Worm (Caenorhabditis elegans) whole organism, young adult: ENCODE data around the gene F13D12.10.

Experiments used
- B0019.2 ChIP-seq: fragments of 200-800 bp; sonication (Bioruptor generic); conservative IDR thresholded peaks from 2 replicates; pipeline ENCODE4 v1.3.6; 2022; ENCODE audit warnings: missing genetic modification reagents, missing genetic modification characterization, missing compliant biosample characterization
- F37B4.10 ChIP-seq: fragments of 200-800 bp; sonication (Bioruptor generic); IDR thresholded peaks from 2 replicates; pipeline ENCODE4 v1.3.6; 2022; ENCODE audit warnings: missing genetic modification characterization, missing compliant biosample characterization
- F39B2.1 ChIP-seq: fragments of 200-800 bp; sonication (Bioruptor generic); IDR thresholded peaks from 2 replicates; pipeline ENCODE4 v1.3.6; 2022; ENCODE audit warnings: missing genetic modification reagents, missing genetic modification characterization, missing compliant biosample characterization
- F57A8.1 ChIP-seq: fragments of 200-800 bp; sonication (Bioruptor generic); optimal IDR thresholded peaks from 2 replicates; lab custom pipeline; 2018; ENCODE audit warnings: mild to moderate bottlenecking, missing genetic modification characterization, moderate library complexity, missing compliant biosample characterization
- F57C9.4 ChIP-seq: sonication (generic microtip); optimal IDR thresholded peaks from 2 replicates; lab custom pipeline; 2017; ENCODE audit warnings: mild to moderate bottlenecking, missing genetic modification characterization, missing compliant biosample characterization
- K11D2.4 ChIP-seq: fragments of 200-800 bp; sonication (Bioruptor generic); IDR thresholded peaks from 2 replicates; pipeline ENCODE4 v1.3.6; 2022; ENCODE audit warnings: missing genetic modification reagents, missing genetic modification characterization, missing compliant biosample characterization
- T07F8.4 ChIP-seq: sonication (generic microtip); optimal IDR thresholded peaks from 2 replicates; lab custom pipeline; 2016; ENCODE audit warnings: mild to moderate bottlenecking, missing genetic modification characterization, moderate library complexity, missing compliant biosample characterization
- Y53G8AR.9 ChIP-seq: fragments of 200-800 bp; sonication (Bioruptor generic); conservative IDR thresholded peaks from 2 replicates; pipeline ENCODE4 v1.3.6; 2022; ENCODE audit warnings: missing genetic modification reagents, missing genetic modification characterization, missing compliant biosample characterization
- Y56A3A.18 ChIP-seq: fragments of 200-800 bp; sonication (Bioruptor generic); IDR thresholded peaks from 2 replicates; pipeline ENCODE4 v1.3.6; 2022; ENCODE audit warnings: missing genetic modification reagents, missing genetic modification characterization, missing compliant biosample characterization
- attf-3 ChIP-seq: fragments of 200-800 bp; sonication (Bioruptor generic); conservative IDR thresholded peaks from 2 replicates; pipeline ENCODE4 v1.3.6; 2022; ENCODE audit warnings: missing genetic modification reagents, missing genetic modification characterization, missing compliant biosample characterization
- attf-5 ChIP-seq: fragments of 200-800 bp; sonication (Bioruptor generic); optimal IDR thresholded peaks from 2 replicates; lab custom pipeline; 2018; ENCODE audit warnings: mild to moderate bottlenecking, missing genetic modification characterization, missing compliant biosample characterization
- attf-6 ChIP-seq: fragments of 200-800 bp; sonication (Bioruptor generic); IDR thresholded peaks from 2 replicates; pipeline ENCODE4 v1.3.6; 2022; ENCODE audit warnings: missing genetic modification reagents, missing genetic modification characterization, missing compliant biosample characterization
- bed-2 ChIP-seq: fragments of 200-800 bp; sonication (Bioruptor generic); IDR thresholded peaks from 2 replicates; pipeline ENCODE4 v1.3.6; 2022; ENCODE audit warnings: missing genetic modification reagents, missing genetic modification characterization, missing compliant biosample characterization
- cebp-1 ChIP-seq, 2 experiments: fragments of 200-800 bp in 1 of 2; sonication (Bioruptor generic) in 1 of 2; sonication (generic microtip) in 1 of 2; IDR thresholded peaks in 1 of 2; optimal IDR thresholded peaks in 1 of 2; 2 replicates each; pipeline versions ENCODE4 v1.3.6 to Lab custom; 2017 to 2022; ENCODE audit warnings: missing compliant biosample characterization in 2 of 2, missing genetic modification characterization in 2 of 2, mild to moderate bottlenecking in 1 of 2, missing genetic modification reagents in 1 of 2, moderate library complexity in 1 of 2
- ceh-100 ChIP-seq: fragments of 200-800 bp; sonication (Bioruptor generic); IDR thresholded peaks from 2 replicates; pipeline ENCODE4 v1.3.6; 2022; ENCODE audit warnings: missing genetic modification reagents, missing genetic modification characterization, missing compliant biosample characterization
- ceh-27 ChIP-seq: fragments of 200-800 bp; sonication (Bioruptor generic); optimal IDR thresholded peaks from 2 replicates; lab custom pipeline; 2018; ENCODE audit warnings: mild to moderate bottlenecking, missing genetic modification characterization, moderate library complexity, missing compliant biosample characterization
- ceh-58 ChIP-seq: fragments of 200-800 bp; sonication (Bioruptor generic); IDR thresholded peaks from 2 replicates; pipeline ENCODE4 v1.3.6; 2022; ENCODE audit warnings: missing genetic modification characterization, missing compliant biosample characterization
- chd-7 ChIP-seq: sonication (generic microtip); optimal IDR thresholded peaks from 2 replicates; lab custom pipeline; 2016; ENCODE audit warnings: mild to moderate bottlenecking, missing genetic modification characterization, moderate library complexity, missing compliant biosample characterization
- dox-1 ChIP-seq: fragments of 200-800 bp; sonication (Bioruptor generic); IDR thresholded peaks from 2 replicates; pipeline ENCODE4 v1.3.6; 2022; ENCODE audit warnings: missing genetic modification reagents, missing genetic modification characterization, missing compliant biosample characterization
- dpl-1 ChIP-seq: fragments of 150-350 bp; optimal IDR thresholded peaks from 2 replicates; lab custom pipeline; 2014; ENCODE audit warnings: missing biosample characterization, missing genetic modification reagents, missing genetic modification characterization
- gei-17 ChIP-seq: fragments of 200-800 bp; sonication (Bioruptor generic); optimal IDR thresholded peaks from 2 replicates; lab custom pipeline; 2018; ENCODE audit warnings: mild to moderate bottlenecking, missing genetic modification characterization, missing compliant biosample characterization
- hlh-26 ChIP-seq: fragments of 200-800 bp; sonication (Bioruptor generic); conservative IDR thresholded peaks from 2 replicates; pipeline ENCODE4 v1.3.6; 2022; ENCODE audit warnings: missing genetic modification reagents, missing genetic modification characterization, missing compliant biosample characterization
- hsf-1 ChIP-seq: fragments of 200-800 bp; sonication (Bioruptor generic); IDR thresholded peaks from 2 replicates; pipeline ENCODE4 v1.3.6; 2022; ENCODE audit warnings: missing genetic modification reagents, missing genetic modification characterization, missing compliant biosample characterization
- lag-1 ChIP-seq: fragments of 200-800 bp; sonication (Bioruptor generic); IDR thresholded peaks from 2 replicates; pipeline ENCODE4 v1.3.6; 2022; ENCODE audit warnings: missing genetic modification reagents, missing genetic modification characterization, missing compliant biosample characterization
- let-526 ChIP-seq: fragments of 200-800 bp; sonication (Bioruptor generic); IDR thresholded peaks from 2 replicates; pipeline ENCODE4 v1.3.6; 2022; ENCODE audit warnings: missing genetic modification reagents, missing genetic modification characterization, missing compliant biosample characterization
- lin-26 ChIP-seq: fragments of 200-800 bp; sonication (Bioruptor generic); IDR thresholded peaks from 2 replicates; pipeline ENCODE4 v1.3.6; 2022; ENCODE audit warnings: missing genetic modification reagents, missing genetic modification characterization, missing compliant biosample characterization
- lin-35 ChIP-seq, 3 experiments: fragments of 150-350 bp in 2 of 3; sonication (generic microtip) in 1 of 3; optimal IDR thresholded peaks; 2 replicates each; lab custom pipeline; 2014 to 2018; ENCODE audit warnings: missing biosample characterization in 3 of 3, missing genetic modification characterization in 3 of 3, missing genetic modification reagents in 3 of 3
- lin-40 ChIP-seq: sonication (generic microtip); optimal IDR thresholded peaks from 2 replicates; lab custom pipeline; 2016; ENCODE audit warnings: missing genetic modification characterization, mild to moderate bottlenecking, missing compliant biosample characterization, missing genotype, missing genetic modification reagents
- lin-54 ChIP-seq: fragments of 200-800 bp; sonication (Bioruptor generic); optimal IDR thresholded peaks from 2 replicates; lab custom pipeline; 2018; ENCODE audit warnings: mild to moderate bottlenecking, missing genetic modification characterization, missing compliant biosample characterization
- lsl-1 ChIP-seq: fragments of 200-800 bp; sonication (Bioruptor generic); optimal IDR thresholded peaks from 2 replicates; lab custom pipeline; 2018; ENCODE audit warnings: mild to moderate bottlenecking, missing genetic modification characterization, moderate library complexity, missing compliant biosample characterization
- madf-10 ChIP-seq: sonication (generic microtip); optimal IDR thresholded peaks from 2 replicates; lab custom pipeline; 2016; ENCODE audit warnings: mild to moderate bottlenecking, missing genetic modification characterization, missing compliant biosample characterization
- madf-3 ChIP-seq: fragments of 200-800 bp; sonication (Bioruptor generic); IDR thresholded peaks from 2 replicates; pipeline ENCODE4 v1.3.6; 2022; ENCODE audit warnings: missing genetic modification reagents, missing genetic modification characterization, missing compliant biosample characterization
- madf-6 ChIP-seq: fragments of 200-800 bp; sonication (Bioruptor generic); IDR thresholded peaks from 2 replicates; pipeline ENCODE4 v1.3.6; 2022; ENCODE audit warnings: missing genetic modification reagents, missing genetic modification characterization, missing compliant biosample characterization
- mcd-1 ChIP-seq: fragments of 200-800 bp; sonication (Bioruptor generic); IDR thresholded peaks from 2 replicates; pipeline ENCODE4 v1.3.6; 2022; ENCODE audit warnings: missing genetic modification reagents, missing genetic modification characterization, missing compliant biosample characterization
- nfya-1 ChIP-seq: sonication (generic microtip); optimal IDR thresholded peaks from 2 replicates; lab custom pipeline; 2017; ENCODE audit warnings: antibody characterized with exemption, missing compliant biosample characterization, missing genetic modification characterization, borderline replicate concordance; ENCODE audit not compliant: insufficient read depth
- nhr-27 ChIP-seq: fragments of 200-800 bp; sonication (Bioruptor generic); optimal IDR thresholded peaks from 2 replicates; lab custom pipeline; 2018; ENCODE audit warnings: mild to moderate bottlenecking, missing genetic modification characterization, moderate library complexity, missing compliant biosample characterization
- nhr-80 ChIP-seq: sonication (generic microtip); optimal IDR thresholded peaks from 2 replicates; lab custom pipeline; 2016; ENCODE audit warnings: missing genetic modification characterization, missing compliant biosample characterization
- nhr-90 ChIP-seq: sonication (generic microtip); optimal IDR thresholded peaks from 2 replicates; lab custom pipeline; 2016; ENCODE audit warnings: missing genotype, mild to moderate bottlenecking, missing genetic modification characterization, missing compliant biosample characterization
- pha-4 ChIP-seq: fragments of 150-350 bp; sonication (generic microtip); optimal IDR thresholded peaks from 2 replicates; lab custom pipeline; 2014; ENCODE audit warnings: missing biosample characterization, missing genetic modification reagents, missing genetic modification characterization
- rpc-1 ChIP-seq, 2 experiments: fragments of 150-350 bp in 1 of 2; sonication (generic microtip) in 1 of 2; optimal IDR thresholded peaks; 2 replicates each; lab custom pipeline; 2014 to 2018; ENCODE audit warnings: missing biosample characterization in 1 of 2, missing genetic modification characterization in 1 of 2, missing genetic modification reagents in 1 of 2, missing genotype in 1 of 2
- sdz-38 ChIP-seq: sonication (generic microtip); optimal IDR thresholded peaks from 2 replicates; lab custom pipeline; 2016; ENCODE audit warnings: missing genotype, missing genetic modification characterization, missing compliant biosample characterization
- snpc-1.1 ChIP-seq: sonication (generic microtip); optimal IDR thresholded peaks from 2 replicates; lab custom pipeline; 2017; ENCODE audit warnings: missing genetic modification characterization, mild to moderate bottlenecking, missing compliant biosample characterization, antibody characterized with exemption, moderate library complexity, missing genotype, missing genetic modification reagents; ENCODE audit not compliant: insufficient read depth
- snpc-1.3 ChIP-seq: sonication (generic microtip); optimal IDR thresholded peaks from 2 replicates; lab custom pipeline; 2017; ENCODE audit warnings: missing genetic modification characterization, mild to moderate bottlenecking, missing compliant biosample characterization, antibody characterized with exemption, moderate library complexity, missing genotype, missing genetic modification reagents; ENCODE audit not compliant: insufficient read depth
- tbp1 ChIP-seq: fragments of 200-800 bp; sonication (Bioruptor generic); optimal IDR thresholded peaks from 2 replicates; lab custom pipeline; 2018; ENCODE audit warnings: mild to moderate bottlenecking, missing genetic modification characterization, missing compliant biosample characterization
- zfh-2 ChIP-seq: fragments of 200-800 bp; sonication (Bioruptor generic); conservative IDR thresholded peaks from 2 replicates; pipeline ENCODE4 v1.3.6; 2022; ENCODE audit warnings: missing genetic modification reagents, missing genetic modification characterization, missing compliant biosample characterization
- ztf-26 ChIP-seq: sonication (generic microtip); optimal IDR thresholded peaks from 2 replicates; lab custom pipeline; 2017; ENCODE audit warnings: missing genetic modification characterization, missing compliant biosample characterization
- ztf-28 ChIP-seq: fragments of 200-800 bp; sonication (Bioruptor generic); IDR thresholded peaks from 2 replicates; pipeline ENCODE4 v1.3.6; 2022; ENCODE audit warnings: missing genetic modification reagents, missing genetic modification characterization, missing compliant biosample characterization

The F13D12.10 gene

ce11 chrII:11756684-11757107, 43.1 kb downstream of the F13D12.10 start (continued):
- no peak for TF ChIP-seq rpc-1 (optimal IDR thresholded peaks at IDR 0.05; lab: Kevin White, UChicago)
- no peak for TF ChIP-seq rpc-1 (tag; optimal IDR thresholded peaks at IDR 0.05; lab: Kevin White, UChicago)
- TF ChIP-seq mcd-1 (GFP tag; lab: Robert Waterston, UW), result peak; percentile 33; the same call in 1 of the 2 replicates
- no peak for TF ChIP-seq let-526 (GFP tag; lab: Robert Waterston, UW)
- TF ChIP-seq lin-40 (tag; lab: Kevin White, UChicago), result no peak
- TF ChIP-seq Y56A3A.18, result peak; percentile 33; the same call in 1 of the 2 replicates
- peak; percentile 62 for TF ChIP-seq lin-54 (GFP tag; lab: Kevin White, UChicago)
- no peak for TF ChIP-seq B0019.2
- 0 out of 2 replicates have a peak, but pooled peaks have one; percentile 74 for TF ChIP-seq Y53G8AR.9 (GFP tag; lab: Robert Waterston, UW)
- peak in 1 of 3 experiments; percentile 7 for TF ChIP-seq lin-35 (GFP tag; optimal IDR thresholded peaks at IDR 0.05; lab: Kevin White, UChicago)
- no peak for TF ChIP-seq nfya-1 (tag; lab: Kevin White, UChicago)
- no peak for TF ChIP-seq ceh-58
- TF ChIP-seq attf-5 (GFP tag; lab: Kevin White, UChicago), result peak; percentile 65
- TF ChIP-seq attf-6 (GFP tag; lab: Robert Waterston, UW), result peak; percentile 45; the same call in 1 of the 2 replicates
- no peak for TF ChIP-seq hlh-26
- no peak for TF ChIP-seq madf-3 (GFP tag; lab: Robert Waterston, UW)
- TF ChIP-seq snpc-1.1 (tag; lab: Kevin White, UChicago), result peak; percentile 86
- peak; percentile 44 for TF ChIP-seq lsl-1 (GFP tag; lab: Kevin White, UChicago)
- TF ChIP-seq F37B4.10, result no peak
- TF ChIP-seq pha-4 (tag; lab: Kevin White, UChicago), result no peak
- peak; percentile 45; the same call in 1 of the 2 replicates for TF ChIP-seq zfh-2
- TF ChIP-seq ztf-26, result peak; percentile 75
- TF ChIP-seq cebp-1 (GFP tag; IDR thresholded peaks at IDR 0.05; lab: Robert Waterston, UW), result 0 out of 2 replicates have a peak, but pooled peaks have one; percentile 9
- peak; percentile 42 for TF ChIP-seq cebp-1 (tag; optimal IDR thresholded peaks at IDR 0.05; lab: Kevin White, UChicago)
- no peak for TF ChIP-seq ceh-27 (GFP tag; lab: Kevin White, UChicago)
- TF ChIP-seq madf-6 (GFP tag; lab: Robert Waterston, UW), result 0 out of 2 replicates have a peak, but pooled peaks have one; percentile 18
- TF ChIP-seq chd-7 (tag; lab: Kevin White, UChicago), result no peak
- TF ChIP-seq attf-3 (GFP tag; lab: Robert Waterston, UW), result no peak
- TF ChIP-seq lag-1 (GFP tag; lab: Robert Waterston, UW), result no peak
- TF ChIP-seq tbp1 (GFP tag; lab: Kevin White, UChicago), result peak; percentile 59
- 0 out of 2 replicates have a peak, but pooled peaks have one; percentile 14 for TF ChIP-seq hsf-1 (GFP tag; lab: Robert Waterston, UW)
- TF ChIP-seq F57A8.1 (GFP tag; lab: Kevin White, UChicago), result no peak
- TF ChIP-seq T07F8.4 (tag; lab: Kevin White, UChicago), result peak; percentile 3
- TF ChIP-seq dox-1, result peak; percentile 77
- TF ChIP-seq ceh-100, result 0 out of 2 replicates have a peak, but pooled peaks have one; percentile 55
- no peak for TF ChIP-seq nhr-27
- TF ChIP-seq lin-26 (GFP tag; lab: Robert Waterston, UW), result peak; percentile 79
- no peak for TF ChIP-seq ztf-28 (GFP tag; lab: Robert Waterston, UW)
- TF ChIP-seq nhr-80 (tag; lab: Kevin White, UChicago), result peak; percentile 46
- no peak for TF ChIP-seq sdz-38
- TF ChIP-seq nhr-90 (tag; lab: Kevin White, UChicago), result peak; percentile 24
- no peak for TF ChIP-seq F39B2.1 (GFP tag; lab: Robert Waterston, UW)
- TF ChIP-seq madf-10 (tag; lab: Kevin White, UChicago), result peak; percentile 23
- peak; percentile 15 for TF ChIP-seq gei-17 (GFP tag; lab: Kevin White, UChicago)
- no peak for TF ChIP-seq dpl-1 (GFP tag; lab: Kevin White, UChicago)
- no peak for TF ChIP-seq K11D2.4
- no peak for TF ChIP-seq bed-2
- TF ChIP-seq F57C9.4 (tag; lab: Kevin White, UChicago), result no peak
- no peak for TF ChIP-seq snpc-1.3 (tag; lab: Kevin White, UChicago)
